Worm (Caenorhabditis elegans) whole organism, L2 larva: ENCODE measurements around the gene sqst-5.

Experiments
- aly-2 ChIP-seq: fragments of 150-350 bp; optimal IDR thresholded peaks from 2 replicates; lab custom pipeline; 2014; ENCODE audit warnings: missing biosample characterization, missing genetic modification characterization
- fos-1 ChIP-seq: fragments of 150-350 bp; optimal IDR thresholded peaks from 2 replicates; lab custom pipeline; 2014; ENCODE audit warnings: missing biosample characterization, missing genetic modification characterization
- mbf-1 ChIP-seq: sonication (generic microtip); optimal IDR thresholded peaks from 2 replicates; lab custom pipeline; 2017; ENCODE audit warnings: missing biosample characterization, missing genetic modification characterization
- mdl-1 ChIP-seq, 2 experiments: fragments of 150-350 bp in 1 of 2; sonication (generic microtip) in 1 of 2; optimal IDR thresholded peaks; 2 replicates each; lab custom pipeline; 2017; ENCODE audit warnings: missing biosample characterization in 2 of 2, missing genetic modification characterization in 2 of 2
- nhr-6 ChIP-seq: fragments of 150-350 bp; optimal IDR thresholded peaks from 2 replicates; lab custom pipeline; 2014; ENCODE audit warnings: missing biosample characterization, missing genetic modification characterization
- unc-62 ChIP-seq: fragments of 150-350 bp; optimal IDR thresholded peaks from 2 replicates; lab custom pipeline; 2014; ENCODE audit warnings: missing biosample characterization, missing genetic modification reagents, missing genetic modification characterization
- ztf-11 ChIP-seq: sonication (generic microtip); optimal IDR thresholded peaks from 2 replicates; lab custom pipeline; 2017; ENCODE audit warnings: missing biosample characterization, missing genetic modification characterization

DNA sequence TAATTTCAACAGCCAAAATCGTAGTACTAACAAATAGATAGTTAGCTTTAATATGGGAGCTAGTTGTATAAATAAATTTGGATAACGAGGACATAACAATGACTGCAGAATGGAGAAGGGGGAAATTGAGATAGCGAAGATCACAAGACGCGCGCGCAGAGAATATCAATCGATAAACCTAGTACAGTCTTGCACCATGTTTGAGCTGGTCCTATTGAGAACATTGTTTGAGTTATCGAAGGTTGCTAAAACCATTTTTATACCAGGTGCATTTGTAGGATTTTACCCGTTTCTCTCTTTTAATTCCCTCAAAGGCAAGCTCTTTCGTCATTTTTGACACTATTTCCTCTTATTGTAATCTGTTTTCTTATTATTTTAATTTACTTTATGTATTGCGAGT lies 24.2 kb upstream of the sqst-5 start, which contains the start of the genes F40G9.9 and F40G9.12:
- TF ChIP-seq ztf-11 (tag; lab: Kevin White, UChicago) = no peak
- no peak for TF ChIP-seq unc-62 (GFP tag; lab: Kevin White, UChicago)
- no peak for TF ChIP-seq aly-2 (tag; lab: Kevin White, UChicago)
- no peak for TF ChIP-seq mdl-1 (tag; optimal IDR thresholded peaks at IDR 0.05; lab: Kevin White, UChicago)
- no peak for TF ChIP-seq fos-1 (tag; lab: Kevin White, UChicago)
- no peak for TF ChIP-seq nhr-6 (tag; lab: Kevin White, UChicago)
- TF ChIP-seq mbf-1 (tag; lab: Kevin White, UChicago) = no peak
